Worm (Caenorhabditis elegans): Measurements from ENCODE around the gene hut-1.

Gene hut-1

ce11 chrIII:12687382-12687781 lies 24.0 kb upstream of the hut-1 start:
- TF ChIP-seq ztf-4 (tag; optimal IDR thresholded peaks at IDR 0.05) (no peak), fkh-10 (GFP tag; optimal IDR thresholded peaks at IDR 0.05) (no peak), zag-1 (tag; optimal IDR thresholded peaks at IDR 0.05) (no peak), ceh-82 (tag; optimal IDR thresholded peaks at IDR 0.05) (no peak), pqm-1 (tag; optimal IDR thresholded peaks at IDR 0.05) (no peak), nhr-237 (tag; optimal IDR thresholded peaks at IDR 0.05) (no peak), jun-1 (tag; optimal IDR thresholded peaks at IDR 0.05) (no peak), mdl-1 (tag; optimal IDR thresholded peaks at IDR 0.05) (no peak), pha-4 (tag; optimal IDR thresholded peaks at IDR 0.05) (no peak), unc-62 (GFP tag; optimal IDR thresholded peaks at IDR 0.05) (no peak), nhr-76 (tag; optimal IDR thresholded peaks at IDR 0.05) (no peak), egl-27 (tag; optimal IDR thresholded peaks at IDR 0.05) (no peak), nhr-11 (tag; optimal IDR thresholded peaks at IDR 0.05) (no peak)

- TF ChIP-seq nhr-11 (tag; optimal IDR thresholded peaks at IDR 0.05) (no peak), ztf-4 (tag; optimal IDR thresholded peaks at IDR 0.05) (no peak), fkh-2 (tag; optimal IDR thresholded peaks at IDR 0.05) (no peak), tbx-2 (tag; optimal IDR thresholded peaks at IDR 0.05) (no peak), elt-1 (tag; optimal IDR thresholded peaks at IDR 0.05) (no peak), nhr-23 (tag; optimal IDR thresholded peaks at IDR 0.05) (peak; percentile 75), nhr-28 (tag; optimal IDR thresholded peaks at IDR 0.05) (no peak), unc-39 (tag; optimal IDR thresholded peaks at IDR 0.05) (no peak), snpc-4 (tag; optimal IDR thresholded peaks at IDR 0.05) (peak; percentile 54), lsy-12 (tag; optimal IDR thresholded peaks at IDR 0.05) (no peak), mml-1 (tag; optimal IDR thresholded peaks at IDR 0.05) (no peak), sea-2 (GFP tag; optimal IDR thresholded peaks at IDR 0.05) (no peak), nhr-76 (tag; optimal IDR thresholded peaks at IDR 0.05) (no peak), aly-2 (tag; optimal IDR thresholded peaks at IDR 0.05) (no peak), R02D3.7 (tag; optimal IDR thresholded peaks at IDR 0.05) (peak; percentile 25), ztf-11 (tag; optimal IDR thresholded peaks at IDR 0.05) (no peak), lin-39 (tag; optimal IDR thresholded peaks at IDR 0.05) (peak; percentile 79), ceh-28 (tag; optimal IDR thresholded peaks at IDR 0.05) (no peak), nhr-25 (tag; optimal IDR thresholded peaks at IDR 0.05) (peak; percentile 74), daf-12 (tag; optimal IDR thresholded peaks at IDR 0.05) (no peak), mdl-1 (tag; optimal IDR thresholded peaks at IDR 0.05) (no peak), ceh-16 (tag; optimal IDR thresholded peaks at IDR 0.05) (no peak), elt-3 (tag; optimal IDR thresholded peaks at IDR 0.05) (no peak), elt-2 (tag; optimal IDR thresholded peaks at IDR 0.05) (peak; percentile 24), egl-27 (tag; optimal IDR thresholded peaks at IDR 0.05) (no peak), nhr-237 (tag; optimal IDR thresholded peaks at IDR 0.05) (no peak), egl-5 (tag; optimal IDR thresholded peaks at IDR 0.05) (peak; percentile 82), jun-1 (tag; optimal IDR thresholded peaks at IDR 0.05) (no peak), nfya-1 (tag; optimal IDR thresholded peaks at IDR 0.05; ENCODE audit: insufficient read depth) (peak; percentile 96), lin-15B (tag; optimal IDR thresholded peaks at IDR 0.05) (peak; percentile 97), fos-1 (tag; optimal IDR thresholded peaks at IDR 0.05) (no peak), pha-4 (tag; optimal IDR thresholded peaks at IDR 0.05) (peak; percentile 94), nhr-67 (tag; optimal IDR thresholded peaks at IDR 0.05) (no peak), ZK546.5 (tag; optimal IDR thresholded peaks at IDR 0.05) (no peak), ceh-9 (tag; optimal IDR thresholded peaks at IDR 0.05) (no peak), nhr-12 (tag; optimal IDR thresholded peaks at IDR 0.05) (no peak), hmg-11 (tag; optimal IDR thresholded peaks at IDR 0.05) (peak; percentile 72), unc-62 (GFP tag; optimal IDR thresholded peaks at IDR 0.05) (no peak), skn-1 (tag; optimal IDR thresholded peaks at IDR 0.05) (peak; percentile 64), fkh-10 (GFP tag; optimal IDR thresholded peaks at IDR 0.05) (no peak), ama-1 (optimal IDR thresholded peaks at IDR 0.05) (no peak), eor-1 (tag; optimal IDR thresholded peaks at IDR 0.05) (no peak), nhr-77 (tag; optimal IDR thresholded peaks at IDR 0.05) (no peak), ceh-82 (tag; optimal IDR thresholded peaks at IDR 0.05) (no peak), pqm-1 (tag; optimal IDR thresholded peaks at IDR 0.05) (no peak), zag-1 (tag; optimal IDR thresholded peaks at IDR 0.05) (no peak), nhr-43 (tag; optimal IDR thresholded peaks at IDR 0.05; ENCODE audit: poor library complexity, severe bottlenecking) (no peak)
These were observed 23.4 kb upstream of the hut-1 start, which contains the start of the genes rsp-3 and spin-4 for ce11 chrIII:12687872-12688375. TSS of gene rsp-3 (minus strand) at chrIII:12687922. TSS of gene spin-4 (plus strand) at chrIII:12688318.

Measured in whole organism, L3 larva.